Worm (Caenorhabditis elegans) whole organism, mixed stage, embryonic: Measurements from ENCODE around the gene hlh-30.

Source experiments
- drap-1 ChIP-seq: fragments of 200-800 bp; sonication (Bioruptor generic); optimal IDR thresholded peaks from 3 replicates; lab custom pipeline; 2018; ENCODE audit warnings: mild to moderate bottlenecking, missing genetic modification characterization, missing compliant biosample characterization
- lin-13 ChIP-seq: fragments of 150-350 bp; optimal IDR thresholded peaks from 2 replicates; lab custom pipeline; 2014; ENCODE audit warnings: missing biosample characterization, missing genetic modification characterization
- lin-32 ChIP-seq: fragments of 200-800 bp; sonication (Bioruptor generic); optimal IDR thresholded peaks from 2 replicates; lab custom pipeline; 2018; ENCODE audit warnings: mild to moderate bottlenecking, missing genetic modification characterization, missing compliant biosample characterization
- mls-2 ChIP-seq: sonication (generic microtip); optimal IDR thresholded peaks from 2 replicates; lab custom pipeline; 2016; ENCODE audit warnings: mild to moderate bottlenecking, missing genetic modification characterization, moderate library complexity, missing compliant biosample characterization
- nhr-12 ChIP-seq: fragments of 150-350 bp; optimal IDR thresholded peaks from 2 replicates; lab custom pipeline; 2014; ENCODE audit warnings: missing biosample characterization, missing genetic modification characterization
- nhr-2 ChIP-seq: fragments of 150-350 bp; optimal IDR thresholded peaks from 2 replicates; lab custom pipeline; 2014; ENCODE audit warnings: missing biosample characterization, missing genetic modification characterization
- sptf-1 ChIP-seq: sonication (generic microtip); optimal IDR thresholded peaks from 2 replicates; lab custom pipeline; 2017; ENCODE audit warnings: mild to moderate bottlenecking, missing genetic modification characterization, moderate library complexity, missing compliant biosample characterization
- unc-39 ChIP-seq: fragments of 150-350 bp; optimal IDR thresholded peaks from 2 replicates; lab custom pipeline; 2014; ENCODE audit warnings: missing biosample characterization, missing genetic modification characterization

ce11 chrIV:4074610-4075009, 39.9 kb upstream of the hlh-30 start, which contains the start of gene W03D2.9:
- no peak for TF ChIP-seq nhr-12
- TF ChIP-seq lin-32: no peak
- TF ChIP-seq mls-2 (tag; lab: Kevin White, UChicago): no peak
- no peak for TF ChIP-seq nhr-2 (tag; lab: Kevin White, UChicago)
- no peak for TF ChIP-seq sptf-1 (tag; lab: Kevin White, UChicago)
- no peak for TF ChIP-seq lin-13 (tag; lab: Kevin White, UChicago)
- TF ChIP-seq drap-1: no peak
- TF ChIP-seq unc-39: no peak
